Worm (Caenorhabditis elegans) whole organism, L4 larva: ENCODE results near the gene ZK593.2.

Experiments used
- R02D3.7 ChIP-seq: fragments of 150-350 bp; sonication (generic microtip); optimal IDR thresholded peaks from 3 replicates; lab custom pipeline; 2014; ENCODE audit warnings: missing biosample characterization, missing genetic modification characterization
- T20F7.1 ChIP-seq: fragments of 200-800 bp; sonication (Bioruptor generic); optimal IDR thresholded peaks from 2 replicates; lab custom pipeline; 2018; ENCODE audit warnings: mild to moderate bottlenecking, missing genetic modification characterization, missing compliant biosample characterization
- Y105C5A.15 ChIP-seq: fragments of 200-800 bp; sonication (Bioruptor generic); IDR thresholded peaks from 2 replicates; pipeline ENCODE4 v1.3.6; 2022; ENCODE audit warnings: missing genetic modification characterization, missing compliant biosample characterization
- Y75B8A.6 ChIP-seq: fragments of 200-800 bp; sonication (Bioruptor generic); IDR thresholded peaks from 2 replicates; pipeline ENCODE4 v1.3.6; 2022; ENCODE audit warnings: missing genetic modification reagents, missing genetic modification characterization, missing compliant biosample characterization
- ZK546.5 ChIP-seq, 2 experiments: sonication (generic microtip); optimal IDR thresholded peaks; 2 replicates each; lab custom pipeline; 2017; ENCODE audit warnings: missing biosample characterization in 2 of 2, missing genetic modification characterization in 2 of 2
- aha-1 ChIP-seq: fragments of 150-350 bp; peaks from one replicate; lab custom pipeline; 2014; ENCODE audit warnings: missing biosample characterization, missing genetic modification characterization
- aly-2 ChIP-seq: sonication (generic microtip); optimal IDR thresholded peaks from 2 replicates; lab custom pipeline; 2018; ENCODE audit warnings: missing biosample characterization, missing genetic modification characterization
- ceh-20 ChIP-seq: fragments of 200-800 bp; sonication (Bioruptor generic); IDR thresholded peaks from 2 replicates; pipeline ENCODE4 v1.3.6; 2022; ENCODE audit warnings: missing genetic modification reagents, missing genetic modification characterization, missing compliant biosample characterization
- ceh-28 ChIP-seq: fragments of 150-350 bp; optimal IDR thresholded peaks from 2 replicates; lab custom pipeline; 2014; ENCODE audit warnings: missing biosample characterization, missing genetic modification reagents, missing genetic modification characterization
- ces-1 ChIP-seq: fragments of 150-350 bp; sonication (generic microtip); optimal IDR thresholded peaks from 4 replicates; lab custom pipeline; 2014; ENCODE audit warnings: missing biosample characterization, missing genetic modification reagents, missing genetic modification characterization
- ctbp-1 ChIP-seq: fragments of 200-800 bp; sonication (Bioruptor generic); IDR thresholded peaks from 2 replicates; pipeline ENCODE4 v1.3.6; 2022; ENCODE audit warnings: missing genetic modification reagents, missing genetic modification characterization, missing compliant biosample characterization
- daf-19 ChIP-seq: fragments of 200-800 bp; sonication (Bioruptor generic); conservative IDR thresholded peaks from 2 replicates; pipeline ENCODE4 v1.3.6; 2022; ENCODE audit warnings: missing genetic modification characterization, missing compliant biosample characterization
- dmd-6 ChIP-seq: fragments of 200-800 bp; sonication (Bioruptor generic); IDR thresholded peaks from 2 replicates; pipeline ENCODE4 v1.3.6; 2022; ENCODE audit warnings: missing genetic modification reagents, missing genetic modification characterization, missing compliant biosample characterization
- dpl-1 ChIP-seq: fragments of 150-350 bp; optimal IDR thresholded peaks from 2 replicates; lab custom pipeline; 2014; ENCODE audit warnings: missing biosample characterization, missing genetic modification reagents, missing genetic modification characterization
- duxl-1 ChIP-seq: sonication (generic microtip); optimal IDR thresholded peaks from 2 replicates; lab custom pipeline; 2016; ENCODE audit warnings: mild to moderate bottlenecking, missing genetic modification characterization, moderate library complexity, missing compliant biosample characterization; ENCODE audit not compliant: poor library complexity
- egl-27 ChIP-seq: sonication (generic microtip); optimal IDR thresholded peaks from 3 replicates; lab custom pipeline; 2017; ENCODE audit warnings: missing biosample characterization, missing genetic modification reagents, missing genetic modification characterization
- egl-43 ChIP-seq: fragments of 200-800 bp; sonication (Bioruptor generic); IDR thresholded peaks from 2 replicates; pipeline ENCODE4 v1.3.6; 2022; ENCODE audit warnings: missing genetic modification reagents, missing genetic modification characterization, missing compliant biosample characterization
- gei-8 ChIP-seq: fragments of 200-800 bp; sonication (Bioruptor generic); optimal IDR thresholded peaks from 2 replicates; lab custom pipeline; 2018; ENCODE audit warnings: mild to moderate bottlenecking, missing genetic modification characterization, missing compliant biosample characterization
- hif-1 ChIP-seq, 2 experiments: sonication (generic microtip); optimal IDR thresholded peaks; 2 replicates each; lab custom pipeline; 2016 to 2017; ENCODE audit warnings: missing compliant biosample characterization in 2 of 2, missing genetic modification characterization in 2 of 2, missing genetic modification reagents in 2 of 2, missing genotype in 2 of 2, mild to moderate bottlenecking in 1 of 2
- hlh-11 ChIP-seq: fragments of 200-800 bp; sonication (Bioruptor generic); optimal IDR thresholded peaks from 2 replicates; lab custom pipeline; 2018; ENCODE audit warnings: mild to moderate bottlenecking, missing genetic modification characterization, missing compliant biosample characterization
- hlh-30 ChIP-seq: sonication (generic microtip); optimal IDR thresholded peaks from 2 replicates; lab custom pipeline; 2017; ENCODE audit warnings: antibody characterized with exemption, mild to moderate bottlenecking, missing genetic modification characterization, missing compliant biosample characterization; ENCODE audit not compliant: insufficient read depth
- lim-7 ChIP-seq: fragments of 200-800 bp; sonication (Bioruptor generic); IDR thresholded peaks from 2 replicates; pipeline ENCODE4 v1.3.6; 2022; ENCODE audit warnings: missing genetic modification characterization, missing compliant biosample characterization
- lin-13 ChIP-seq: fragments of 150-350 bp; optimal IDR thresholded peaks from 2 replicates; lab custom pipeline; 2014; ENCODE audit warnings: missing biosample characterization, missing genetic modification reagents, missing genetic modification characterization
- lin-15B ChIP-seq: fragments of 150-350 bp; sonication (generic microtip); optimal IDR thresholded peaks from 3 replicates; lab custom pipeline; 2014; ENCODE audit warnings: missing biosample characterization, missing genetic modification characterization
- lin-38 ChIP-seq: fragments of 200-800 bp; sonication (Bioruptor generic); IDR thresholded peaks from 2 replicates; pipeline ENCODE4 v1.3.6; 2022; ENCODE audit warnings: missing genetic modification reagents, missing genetic modification characterization, missing compliant biosample characterization
- lir-3 ChIP-seq: sonication (generic microtip); optimal IDR thresholded peaks from 2 replicates; lab custom pipeline; 2016; ENCODE audit warnings: mild to moderate bottlenecking, missing genetic modification characterization, missing compliant biosample characterization
- madf-5 ChIP-seq, 2 experiments: fragments of 200-800 bp; sonication (Bioruptor generic); IDR thresholded peaks; 2 replicates each; pipeline ENCODE4 v1.3.6; 2022; ENCODE audit warnings: missing compliant biosample characterization in 2 of 2, missing genetic modification characterization in 2 of 2
- mes-2 ChIP-seq: sonication (generic microtip); optimal IDR thresholded peaks from 2 replicates; lab custom pipeline; 2016; ENCODE audit warnings: missing genotype, mild to moderate bottlenecking, missing genetic modification characterization, missing compliant biosample characterization; ENCODE audit not compliant: poor library complexity, severe bottlenecking
- mxl-2 ChIP-seq: fragments of 200-800 bp; sonication (Bioruptor generic); conservative IDR thresholded peaks from 2 replicates; pipeline ENCODE4 v1.3.6; 2022; ENCODE audit warnings: missing genetic modification reagents, missing genetic modification characterization, missing compliant biosample characterization
- nhr-111 ChIP-seq: fragments of 200-800 bp; sonication (Bioruptor generic); optimal IDR thresholded peaks from 2 replicates; lab custom pipeline; 2018; ENCODE audit warnings: mild to moderate bottlenecking, missing genetic modification characterization, missing compliant biosample characterization
- nhr-237 ChIP-seq: sonication (generic microtip); optimal IDR thresholded peaks from 2 replicates; lab custom pipeline; 2017; ENCODE audit warnings: missing biosample characterization, missing genetic modification characterization
- nhr-28 ChIP-seq: fragments of 150-350 bp; optimal IDR thresholded peaks from 2 replicates; lab custom pipeline; 2014; ENCODE audit warnings: missing biosample characterization, missing genetic modification characterization
- nhr-41 ChIP-seq: fragments of 200-800 bp; sonication (Bioruptor generic); IDR thresholded peaks from 2 replicates; pipeline ENCODE4 v1.3.6; 2022; ENCODE audit warnings: missing genetic modification reagents, missing genetic modification characterization, missing compliant biosample characterization
- nhr-77 ChIP-seq: fragments of 150-350 bp; optimal IDR thresholded peaks from 2 replicates; lab custom pipeline; 2014; ENCODE audit warnings: missing biosample characterization, missing genetic modification characterization
- pha-4 ChIP-seq, 2 experiments: fragments of 150-350 bp in 1 of 2; fragments of 200-800 bp in 1 of 2; sonication (Bioruptor generic) in 1 of 2; IDR thresholded peaks in 1 of 2; optimal IDR thresholded peaks in 1 of 2; 2 replicates each; pipeline versions ENCODE4 v1.3.6 to Lab custom; 2014 to 2022; ENCODE audit warnings: missing genetic modification characterization in 2 of 2, missing genetic modification reagents in 2 of 2, missing biosample characterization in 1 of 2, missing compliant biosample characterization in 1 of 2
- saeg-2 ChIP-seq: fragments of 200-800 bp; sonication (Bioruptor generic); IDR thresholded peaks from 2 replicates; pipeline ENCODE4 v1.3.6; 2022; ENCODE audit warnings: missing genetic modification reagents, missing genetic modification characterization, missing compliant biosample characterization
- sdz-12 ChIP-seq: fragments of 200-800 bp; sonication (Bioruptor generic); optimal IDR thresholded peaks from 2 replicates; lab custom pipeline; 2018; ENCODE audit warnings: mild to moderate bottlenecking, missing genetic modification characterization, missing compliant biosample characterization
- set-16 ChIP-seq: fragments of 200-800 bp; sonication (Bioruptor generic); IDR thresholded peaks from 2 replicates; pipeline ENCODE4 v1.3.6; 2022; ENCODE audit warnings: missing genetic modification reagents, missing genetic modification characterization, missing compliant biosample characterization
- spr-1 ChIP-seq: sonication (generic microtip); optimal IDR thresholded peaks from 2 replicates; lab custom pipeline; 2016; ENCODE audit warnings: mild to moderate bottlenecking, missing genetic modification characterization, missing compliant biosample characterization
- tra-1 ChIP-seq: fragments of 200-800 bp; sonication (Bioruptor generic); IDR thresholded peaks from 2 replicates; pipeline ENCODE4 v1.3.6; 2022; ENCODE audit warnings: missing genetic modification reagents, missing genetic modification characterization, missing compliant biosample characterization
- unc-62 ChIP-seq, 3 experiments: fragments of 150-350 bp in 1 of 3; sonication (generic microtip); optimal IDR thresholded peaks in 2 of 3; peaks in 1 of 3; 1 replicate in 1 of 3; 2 replicates in 2 of 3; lab custom pipeline; 2014 to 2017; ENCODE audit warnings: missing biosample characterization in 3 of 3, missing genetic modification characterization in 3 of 3, missing genetic modification reagents in 3 of 3, missing genotype in 1 of 3
- vab-7 ChIP-seq: fragments of 200-800 bp; sonication (Bioruptor generic); IDR thresholded peaks from 2 replicates; pipeline ENCODE4 v1.3.6; 2022; ENCODE audit warnings: missing genetic modification reagents, missing genetic modification characterization, missing compliant biosample characterization
- zfp-2 ChIP-seq: sonication (generic microtip); optimal IDR thresholded peaks from 2 replicates; lab custom pipeline; 2016; ENCODE audit warnings: mild to moderate bottlenecking, missing genetic modification characterization, missing compliant biosample characterization
- zfp-3 ChIP-seq: fragments of 200-800 bp; sonication (Bioruptor generic); conservative IDR thresholded peaks from 2 replicates; pipeline ENCODE4 v1.3.6; 2022; ENCODE audit warnings: missing genetic modification reagents, missing genetic modification characterization, missing compliant biosample characterization

ZK593.2 gene

DNA sequence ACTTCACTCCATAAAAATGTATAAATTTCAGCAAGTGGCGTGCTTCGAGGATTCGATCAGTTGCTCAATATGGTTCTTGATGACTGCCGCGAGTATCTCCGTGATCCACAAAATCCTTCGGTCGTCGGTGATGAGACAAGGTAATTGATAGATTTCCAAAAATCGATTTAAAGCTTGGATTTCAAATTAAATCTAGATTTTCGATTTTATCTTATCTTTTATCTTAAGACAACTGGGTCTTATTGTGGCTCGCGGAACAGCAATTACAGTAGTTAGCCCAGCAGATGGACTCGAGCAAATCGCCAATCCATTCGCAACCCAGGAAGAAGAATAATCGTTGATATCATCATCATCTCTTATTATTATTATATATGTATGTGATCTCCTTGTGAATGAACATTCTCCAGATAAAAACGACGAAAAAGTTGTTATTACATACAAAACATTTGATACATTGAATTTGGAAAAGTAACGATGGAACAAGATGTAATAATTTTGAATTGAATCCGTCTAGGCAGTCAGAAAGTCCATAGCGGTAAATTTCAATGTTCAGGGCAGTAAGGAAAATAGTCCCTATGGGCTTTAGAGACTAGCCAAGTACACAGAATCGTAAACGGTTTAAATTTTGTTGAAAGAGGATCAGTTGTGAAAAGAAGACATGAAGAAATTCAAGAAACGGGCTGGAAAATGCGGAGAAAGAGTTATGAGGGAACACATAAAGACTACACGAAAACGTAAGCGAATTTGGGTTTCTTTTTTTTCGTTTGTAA is 20.8 kb downstream of the ZK593.2 start (continued):
- TF ChIP-seq lin-15B (tag; lab: Kevin White, UChicago) (no peak), vab-7 (GFP tag; lab: Robert Waterston, UW) (peak; percentile 18; the same call in 1 of the 2 replicates), nhr-77 (peak; percentile 70), nhr-41 (GFP tag; lab: Robert Waterston, UW) (peak; percentile 30; the same call in 1 of the 2 replicates), hif-1 (tag; optimal IDR thresholded peaks at IDR 0.05; lab: Kevin White, UChicago) (peak in 1 of 2 experiments; percentile 23), gei-8 (GFP tag; lab: Kevin White, UChicago) (peak; percentile 40), lim-7 (GFP tag; lab: Robert Waterston, UW) (peak; percentile 14; the same call in 1 of the 2 replicates), spr-1 (tag; lab: Kevin White, UChicago) (peak; percentile 20), hlh-11 (tag; lab: Kevin White, UChicago) (peak; percentile 54), unc-62 (GFP tag; optimal IDR thresholded peaks at IDR 0.05 in 1 of 2; lab: Kevin White, UChicago) (peak in 1 of 2 experiments; percentile 65), unc-62 (tag; optimal IDR thresholded peaks at IDR 0.05; lab: Kevin White, UChicago) (no peak), dmd-6 (GFP tag; lab: Robert Waterston, UW) (0 out of 2 replicates have a peak, but pooled peaks have one; percentile 8), T20F7.1 (peak; percentile 63), tra-1 (peak; percentile 62), nhr-111 (GFP tag; lab: Kevin White, UChicago) (peak; percentile 6), hlh-30 (tag; lab: Kevin White, UChicago) (peak; percentile 35), aha-1 (tag; lab: Kevin White, UChicago) (peak; percentile 56), ceh-20 (GFP tag; lab: Robert Waterston, UW) (no peak), zfp-3 (peak; percentile 84), nhr-237 (tag; lab: Kevin White, UChicago) (no peak), sdz-12 (GFP tag; lab: Kevin White, UChicago) (peak; percentile 78)

ce11 chrIV:10934786-10935185 is 21.6 kb downstream of the ZK593.2 start:
- TF ChIP-seq Y75B8A.6 (GFP tag; lab: Robert Waterston, UW) (no peak), R02D3.7 (tag; lab: Kevin White, UChicago) (no peak), dpl-1 (GFP tag; lab: Kevin White, UChicago) (no peak), unc-62 (GFP tag; optimal IDR thresholded peaks at IDR 0.05 in 1 of 2; lab: Kevin White, UChicago) (peak in 1 of 2 experiments; percentile 42), unc-62 (tag; optimal IDR thresholded peaks at IDR 0.05; lab: Kevin White, UChicago) (no peak), Y105C5A.15 (GFP tag; lab: Robert Waterston, UW) (no peak)

ce11 chrIV:10935336-10935735 is 22.2 kb downstream of the ZK593.2 start:
- peak; percentile 59 for TF ChIP-seq ceh-28 (tag; lab: Kevin White, UChicago)
- no peak for TF ChIP-seq duxl-1
- TF ChIP-seq hlh-30 (tag; lab: Kevin White, UChicago) = peak; percentile 100
- TF ChIP-seq ceh-20 (GFP tag; lab: Robert Waterston, UW) = peak; percentile 91
- TF ChIP-seq mes-2 (tag; lab: Kevin White, UChicago) = peak; percentile 75
- no peak for TF ChIP-seq aly-2
- peak; percentile 80 for TF ChIP-seq ctbp-1 (GFP tag; lab: Robert Waterston, UW)
- TF ChIP-seq spr-1 (tag; lab: Kevin White, UChicago) = no peak
- TF ChIP-seq egl-27 = no peak
- TF ChIP-seq mxl-2 = peak; percentile 91
- no peak for TF ChIP-seq lin-38 (GFP tag; lab: Robert Waterston, UW)
- TF ChIP-seq daf-19 (GFP tag; lab: Robert Waterston, UW) = no peak
- TF ChIP-seq madf-5 (GFP tag; IDR thresholded peaks at IDR 0.05; lab: Robert Waterston, UW) = no peak
- no peak for TF ChIP-seq ces-1 (GFP tag; lab: Kevin White, UChicago)
- TF ChIP-seq saeg-2 (GFP tag; lab: Robert Waterston, UW) = no peak
- TF ChIP-seq set-16 = peak; percentile 49
- no peak for TF ChIP-seq zfp-2
- TF ChIP-seq pha-4 (GFP tag; IDR thresholded peaks at IDR 0.05; lab: Robert Waterston, UW) = no peak
- TF ChIP-seq pha-4 (tag; optimal IDR thresholded peaks at IDR 0.05; lab: Kevin White, UChicago) = no peak
- TF ChIP-seq dpl-1 (GFP tag; lab: Kevin White, UChicago) = peak; percentile 59
- peak; percentile 55 for TF ChIP-seq nhr-28
- no peak for TF ChIP-seq ZK546.5 (tag; optimal IDR thresholded peaks at IDR 0.05; lab: Kevin White, UChicago)
- no peak for TF ChIP-seq lir-3 (tag; lab: Kevin White, UChicago)
- TF ChIP-seq egl-43 (GFP tag; lab: Robert Waterston, UW) = peak; percentile 73; the same call in 1 of the 2 replicates
- peak; percentile 58 for TF ChIP-seq lin-13 (GFP tag; lab: Kevin White, UChicago)
